Fruit fly (Drosophila melanogaster) whole organism, prepupa: Measurements from ENCODE around the gene squ.

Experiments
- Blimp-1 ChIP-seq: fragments of 200-800 bp; sonication (Bioruptor generic); optimal IDR thresholded peaks from 3 replicates; lab custom pipeline; 2017; ENCODE audit warnings: missing biosample characterization, missing genetic modification characterization, mild to moderate bottlenecking, moderate library complexity, missing genetic modification reagents
- CG10631 ChIP-seq: fragments of 200-800 bp; sonication (Bioruptor generic); optimal IDR thresholded peaks from 2 replicates; lab custom pipeline; 2016; ENCODE audit warnings: missing biosample characterization, missing genetic modification characterization
- CG4318 ChIP-seq: fragments of 200-800 bp; sonication (Bioruptor generic); optimal IDR thresholded peaks from 3 replicates; lab custom pipeline; 2017; ENCODE audit warnings: missing biosample characterization, mild to moderate bottlenecking, missing genetic modification characterization
- CG8319 ChIP-seq: fragments of 200-800 bp; sonication (Bioruptor generic); optimal IDR thresholded peaks from 3 replicates; lab custom pipeline; 2016; ENCODE audit warnings: missing biosample characterization, missing genetic modification characterization
- Eip78C ChIP-seq: fragments of 200-800 bp; sonication (Bioruptor generic); peaks from one replicate; lab custom pipeline; 2016; ENCODE audit warnings: missing biosample characterization, missing genetic modification characterization
- Ets96B ChIP-seq: fragments of 200-800 bp; optimal IDR thresholded peaks from 2 replicates; lab custom pipeline; 2019; ENCODE audit warnings: missing biosample characterization, mild to moderate bottlenecking, missing genetic modification characterization, moderate library complexity
- Gug ChIP-seq: fragments of 200-800 bp; sonication (Bioruptor generic); IDR thresholded peaks from 2 replicates; pipeline ENCODE4 v1.3.6; 2022; ENCODE audit warnings: missing biosample characterization, missing genetic modification characterization
- Hr4 ChIP-seq: fragments of 200-800 bp; sonication (Bioruptor generic); optimal IDR thresholded peaks from 3 replicates; lab custom pipeline; 2016; ENCODE audit warnings: missing biosample characterization, missing genetic modification characterization
- Smox ChIP-seq: fragments of 200-800 bp; sonication (Bioruptor generic); optimal IDR thresholded peaks from 3 replicates; lab custom pipeline; 2016; ENCODE audit warnings: missing biosample characterization, missing genetic modification characterization
- esn ChIP-seq: fragments of 200-800 bp; sonication (Bioruptor generic); optimal IDR thresholded peaks from 2 replicates; lab custom pipeline; 2016; ENCODE audit warnings: missing biosample characterization, mild to moderate bottlenecking, missing genetic modification characterization, moderate library complexity
- fd59A ChIP-seq: fragments of 200-800 bp; sonication (Bioruptor generic); optimal IDR thresholded peaks from 2 replicates; lab custom pipeline; 2017; ENCODE audit warnings: missing biosample characterization, mild to moderate bottlenecking, missing genetic modification characterization, missing genetic modification reagents
- vri ChIP-seq: fragments of 200-800 bp; sonication (Bioruptor generic); optimal IDR thresholded peaks from 3 replicates; lab custom pipeline; 2016; ENCODE audit warnings: missing biosample characterization, mild to moderate bottlenecking, missing genetic modification characterization

- TF ChIP-seq esn (peak; percentile 74), CG10631 (GFP tag; lab: Kevin White, UChicago) (peak; percentile 86), Ets96B (tag; lab: Kevin White, UChicago) (peak; percentile 85), fd59A (GFP tag; lab: Kevin White, UChicago) (peak; percentile 68), Hr4 (GFP tag; lab: Kevin White, UChicago) (peak; percentile 70), Gug (peak; percentile 43; the same call in 1 of the 2 replicates), CG4318 (GFP tag; lab: Kevin White, UChicago) (peak; percentile 66), Blimp-1 (no peak), CG8319 (GFP tag; lab: Kevin White, UChicago) (peak; percentile 49), Smox (peak; percentile 61), Eip78C (GFP tag; lab: Kevin White, UChicago) (peak; percentile 93), vri (GFP tag; lab: Kevin White, UChicago) (peak; percentile 0)
Measured at dm6 chr2L:16684908-16685611, 5.2 kb downstream of the squ start.
